Worm (Caenorhabditis elegans) whole organism, mixed stage, embryonic: Measurements from ENCODE around the gene glo-4.

ENCODE experiments used
- M03D4.4 ChIP-seq: sonication (generic microtip); optimal IDR thresholded peaks from 2 replicates; lab custom pipeline; 2017; ENCODE audit warnings: mild to moderate bottlenecking, missing genetic modification characterization, missing compliant biosample characterization
- bed-3 ChIP-seq: fragments of 200-800 bp; sonication (Bioruptor generic); optimal IDR thresholded peaks from 3 replicates; lab custom pipeline; 2018; ENCODE audit warnings: mild to moderate bottlenecking, missing genetic modification characterization, moderate library complexity, missing compliant biosample characterization
- blmp-1 ChIP-seq: fragments of 150-350 bp; optimal IDR thresholded peaks from 2 replicates; lab custom pipeline; 2014; ENCODE audit warnings: missing biosample characterization, missing genetic modification characterization
- ceh-43 ChIP-seq: fragments of 200-800 bp; sonication (Bioruptor generic); optimal IDR thresholded peaks from 2 replicates; lab custom pipeline; 2018; ENCODE audit warnings: mild to moderate bottlenecking, missing genetic modification characterization, moderate library complexity, missing compliant biosample characterization
- ceh-83 ChIP-seq: fragments of 200-800 bp; sonication (Bioruptor generic); optimal IDR thresholded peaks from 2 replicates; lab custom pipeline; 2018; ENCODE audit warnings: mild to moderate bottlenecking, missing genetic modification characterization, missing compliant biosample characterization
- ces-1 ChIP-seq: fragments of 150-350 bp; optimal IDR thresholded peaks from 2 replicates; lab custom pipeline; 2014; ENCODE audit warnings: missing biosample characterization, missing genetic modification reagents, missing genetic modification characterization
- cnd-1 ChIP-seq: fragments of 200-800 bp; sonication (Bioruptor generic); optimal IDR thresholded peaks from 2 replicates; lab custom pipeline; 2018; ENCODE audit warnings: mild to moderate bottlenecking, missing genetic modification characterization, missing compliant biosample characterization
- drap-1 ChIP-seq: fragments of 200-800 bp; sonication (Bioruptor generic); optimal IDR thresholded peaks from 3 replicates; lab custom pipeline; 2018; ENCODE audit warnings: mild to moderate bottlenecking, missing genetic modification characterization, missing compliant biosample characterization
- elt-1 ChIP-seq: sonication (generic microtip); optimal IDR thresholded peaks from 2 replicates; lab custom pipeline; 2017; ENCODE audit warnings: missing genetic modification characterization, mild to moderate bottlenecking, missing compliant biosample characterization, antibody characterized with exemption, moderate library complexity, borderline replicate concordance; ENCODE audit not compliant: insufficient read depth
- flh-1 ChIP-seq: fragments of 200-800 bp; sonication (Bioruptor generic); optimal IDR thresholded peaks from 2 replicates; lab custom pipeline; 2018; ENCODE audit warnings: mild to moderate bottlenecking, missing genetic modification characterization, moderate library complexity, missing compliant biosample characterization
- ham-2 ChIP-seq: fragments of 200-800 bp; sonication (Bioruptor generic); optimal IDR thresholded peaks from 2 replicates; lab custom pipeline; 2018; ENCODE audit warnings: mild to moderate bottlenecking, missing genetic modification characterization, missing compliant biosample characterization
- hlh-1 ChIP-seq: fragments of 150-350 bp; optimal IDR thresholded peaks from 2 replicates; lab custom pipeline; 2014; ENCODE audit warnings: missing biosample characterization, missing genetic modification reagents, missing genetic modification characterization
- lin-13 ChIP-seq: fragments of 150-350 bp; optimal IDR thresholded peaks from 2 replicates; lab custom pipeline; 2014; ENCODE audit warnings: missing biosample characterization, missing genetic modification characterization
- lin-32 ChIP-seq: fragments of 200-800 bp; sonication (Bioruptor generic); optimal IDR thresholded peaks from 2 replicates; lab custom pipeline; 2018; ENCODE audit warnings: mild to moderate bottlenecking, missing genetic modification characterization, missing compliant biosample characterization
- lsy-2 ChIP-seq: fragments of 150-350 bp; optimal IDR thresholded peaks from 2 replicates; lab custom pipeline; 2014; ENCODE audit warnings: missing biosample characterization, missing genetic modification characterization
- mep-1 ChIP-seq: fragments of 150-350 bp; optimal IDR thresholded peaks from 2 replicates; lab custom pipeline; 2017; ENCODE audit warnings: missing biosample characterization, missing genetic modification reagents, missing genetic modification characterization, inconsistent platforms
- mls-2 ChIP-seq: sonication (generic microtip); optimal IDR thresholded peaks from 2 replicates; lab custom pipeline; 2016; ENCODE audit warnings: mild to moderate bottlenecking, missing genetic modification characterization, moderate library complexity, missing compliant biosample characterization
- nhr-12 ChIP-seq: fragments of 150-350 bp; optimal IDR thresholded peaks from 2 replicates; lab custom pipeline; 2014; ENCODE audit warnings: missing biosample characterization, missing genetic modification characterization
- nhr-2 ChIP-seq: fragments of 150-350 bp; optimal IDR thresholded peaks from 2 replicates; lab custom pipeline; 2014; ENCODE audit warnings: missing biosample characterization, missing genetic modification characterization
- nhr-237 ChIP-seq: fragments of 150-350 bp; optimal IDR thresholded peaks from 2 replicates; lab custom pipeline; 2014; ENCODE audit warnings: missing biosample characterization, missing genetic modification characterization
- nhr-28 ChIP-seq: fragments of 150-350 bp; optimal IDR thresholded peaks from 2 replicates; lab custom pipeline; 2014; ENCODE audit warnings: missing biosample characterization, missing genetic modification characterization
- nhr-76 ChIP-seq: sonication (generic microtip); optimal IDR thresholded peaks from 2 replicates; lab custom pipeline; 2017; ENCODE audit warnings: missing biosample characterization, missing genetic modification characterization
- snpc-4 ChIP-seq: fragments of 150-350 bp; optimal IDR thresholded peaks from 2 replicates; lab custom pipeline; 2014; ENCODE audit warnings: missing biosample characterization, missing genetic modification characterization
- sptf-1 ChIP-seq: sonication (generic microtip); optimal IDR thresholded peaks from 2 replicates; lab custom pipeline; 2017; ENCODE audit warnings: mild to moderate bottlenecking, missing genetic modification characterization, moderate library complexity, missing compliant biosample characterization
- tbx-8 ChIP-seq: fragments of 200-800 bp; sonication (Bioruptor generic); optimal IDR thresholded peaks from 2 replicates; lab custom pipeline; 2018; ENCODE audit warnings: mild to moderate bottlenecking, missing genetic modification characterization, moderate library complexity, missing compliant biosample characterization
- unc-120 ChIP-seq: sonication (generic microtip); optimal IDR thresholded peaks from 2 replicates; lab custom pipeline; 2017; ENCODE audit warnings: missing genetic modification characterization, missing compliant biosample characterization; ENCODE audit not compliant: poor library complexity, severe bottlenecking
- unc-39 ChIP-seq: fragments of 150-350 bp; optimal IDR thresholded peaks from 2 replicates; lab custom pipeline; 2014; ENCODE audit warnings: missing biosample characterization, missing genetic modification characterization
- zip-8 ChIP-seq: fragments of 150-350 bp; optimal IDR thresholded peaks from 2 replicates; lab custom pipeline; 2014; ENCODE audit warnings: missing biosample characterization, missing genetic modification characterization

glo-4 gene

ce11 chrV:9243171-9243996 lies at the start of gene glo-4:
Gene glo-4 (minus strand): TSS chrV:9243221.
- TF ChIP-seq lin-13 (tag; lab: Kevin White, UChicago) (peak; percentile 13), ces-1 (peak; percentile 77), bed-3 (GFP tag; lab: Kevin White, UChicago) (no peak), nhr-76 (tag; lab: Kevin White, UChicago) (no peak), lsy-2 (peak; percentile 21), nhr-237 (tag; lab: Kevin White, UChicago) (peak; percentile 69), lin-32 (GFP tag; lab: Kevin White, UChicago) (no peak), drap-1 (GFP tag; lab: Kevin White, UChicago) (no peak), hlh-1 (tag; lab: Kevin White, UChicago) (peak; percentile 36), mep-1 (peak; percentile 69), unc-120 (tag; lab: Kevin White, UChicago) (peak; percentile 55), mls-2 (tag; lab: Kevin White, UChicago) (no peak)

DNA sequence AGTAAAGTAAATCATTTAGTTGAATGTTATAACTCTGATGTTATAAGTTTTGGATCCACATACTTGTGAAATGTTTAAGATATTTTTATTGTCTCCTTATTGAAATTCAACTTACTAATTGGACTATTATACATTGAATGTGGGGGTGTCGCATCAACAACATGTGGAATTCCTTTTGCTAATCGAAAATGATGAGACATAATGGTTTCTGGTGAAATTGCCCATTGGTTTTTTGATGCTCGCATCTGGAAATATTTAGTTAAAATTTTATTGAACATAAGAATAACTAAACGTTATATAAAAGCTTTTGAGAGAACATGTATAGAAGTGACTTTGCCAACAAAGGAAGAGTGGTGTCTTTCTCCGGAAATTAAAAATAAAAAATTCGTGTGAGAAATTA lies 48.9 kb upstream of the glo-4 start, which contains the start of gene ZK682.7:
Gene ZK682.7 (minus strand): TSS at position 247 of the 400 bp plus-strand sequence.
- TF ChIP-seq nhr-2 (tag; lab: Kevin White, UChicago) (no peak), lin-32 (GFP tag; lab: Kevin White, UChicago) (no peak), nhr-76 (tag; lab: Kevin White, UChicago) (no peak), lsy-2 (no peak), sptf-1 (tag; lab: Kevin White, UChicago) (no peak), nhr-237 (tag; lab: Kevin White, UChicago) (no peak), drap-1 (GFP tag; lab: Kevin White, UChicago) (no peak), ceh-83 (no peak)

DNA sequence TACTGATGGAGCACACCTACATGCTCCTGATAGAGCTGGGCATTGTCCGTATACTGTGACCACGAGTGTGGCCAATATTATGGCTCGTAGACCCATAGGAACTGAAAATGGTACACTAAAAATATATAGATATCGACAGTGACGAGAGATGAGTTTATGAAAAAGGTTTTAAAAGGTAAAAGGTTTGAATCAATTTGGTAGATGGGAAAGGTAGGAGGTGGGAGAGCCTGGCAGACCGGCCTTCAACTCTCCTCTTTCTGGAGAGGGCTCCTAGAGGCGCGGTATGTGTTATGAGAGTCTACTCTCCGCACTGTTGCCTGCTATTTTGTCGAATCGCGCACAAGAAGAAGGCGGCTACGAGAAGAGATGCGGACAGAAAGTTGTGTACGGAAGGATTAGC lies 44.4 kb upstream of the glo-4 start, which contains the start of gene lron-2:
Gene lron-2 (minus strand): TSS at position 101 of the 400 bp plus-strand sequence.
- TF ChIP-seq ham-2 (GFP tag; lab: Kevin White, UChicago) = no peak
- TF ChIP-seq elt-1 (tag; lab: Kevin White, UChicago) = no peak
- no peak for TF ChIP-seq lsy-2
- TF ChIP-seq M03D4.4 (tag; lab: Kevin White, UChicago) = no peak
- no peak for TF ChIP-seq nhr-2 (tag; lab: Kevin White, UChicago)
- TF ChIP-seq sptf-1 (tag; lab: Kevin White, UChicago) = no peak
- TF ChIP-seq lin-32 (GFP tag; lab: Kevin White, UChicago) = no peak
- no peak for TF ChIP-seq nhr-237 (tag; lab: Kevin White, UChicago)
- TF ChIP-seq tbx-8 (GFP tag; lab: Kevin White, UChicago) = no peak
- no peak for TF ChIP-seq bed-3 (GFP tag; lab: Kevin White, UChicago)
- TF ChIP-seq nhr-28 (tag; lab: Kevin White, UChicago) = no peak
- TF ChIP-seq flh-1 = no peak
- TF ChIP-seq, all 35 proteins: peak for 0

ce11 chrV:9283452-9283851 lies 40.4 kb upstream of the glo-4 start:
- TF ChIP-seq unc-120 (tag; lab: Kevin White, UChicago) (no peak), sptf-1 (tag; lab: Kevin White, UChicago) (no peak), lin-32 (GFP tag; lab: Kevin White, UChicago) (no peak), snpc-4 (tag; lab: Kevin White, UChicago) (no peak), nhr-12 (tag; lab: Kevin White, UChicago) (no peak), cnd-1 (no peak), lin-13 (tag; lab: Kevin White, UChicago) (no peak), mls-2 (tag; lab: Kevin White, UChicago) (no peak), blmp-1 (tag; lab: Kevin White, UChicago) (no peak), ces-1 (no peak), mep-1 (no peak), ham-2 (GFP tag; lab: Kevin White, UChicago) (no peak), zip-8 (tag; lab: Kevin White, UChicago) (no peak), unc-39 (no peak), nhr-237 (tag; lab: Kevin White, UChicago) (no peak), drap-1 (GFP tag; lab: Kevin White, UChicago) (no peak), ceh-43 (GFP tag; lab: Kevin White, UChicago) (no peak), tbx-8 (GFP tag; lab: Kevin White, UChicago) (no peak), nhr-76 (tag; lab: Kevin White, UChicago) (no peak), flh-1 (no peak)
